Worm (Caenorhabditis elegans) whole organism, young adult: ENCODE data around the gene F17C11.4.

Experiments used
- B0261.1 ChIP-seq: sonication (generic microtip); optimal IDR thresholded peaks from 2 replicates; lab custom pipeline; 2016; ENCODE audit warnings: mild to moderate bottlenecking, missing genetic modification characterization, moderate library complexity, missing compliant biosample characterization
- C17E4.6 ChIP-seq: fragments of 200-800 bp; sonication (Bioruptor generic); IDR thresholded peaks from 2 replicates; pipeline ENCODE4 v1.3.6; 2022; ENCODE audit warnings: missing genetic modification reagents, missing genetic modification characterization, missing compliant biosample characterization
- F33H1.4 ChIP-seq: fragments of 200-800 bp; sonication (Bioruptor generic); IDR thresholded peaks from 2 replicates; pipeline ENCODE4 v1.3.6; 2022; ENCODE audit warnings: missing genetic modification reagents, missing genetic modification characterization, missing compliant biosample characterization
- F49E8.2 ChIP-seq: sonication (generic microtip); optimal IDR thresholded peaks from 3 replicates; lab custom pipeline; 2017; ENCODE audit warnings: missing genetic modification characterization, mild to moderate bottlenecking, missing compliant biosample characterization, antibody characterized with exemption, moderate library complexity; ENCODE audit not compliant: insufficient read depth
- F52B5.7 ChIP-seq: sonication (generic microtip); optimal IDR thresholded peaks from 2 replicates; lab custom pipeline; 2016; ENCODE audit warnings: mild to moderate bottlenecking, missing genetic modification characterization, missing compliant biosample characterization
- Y53F4B.3 ChIP-seq: fragments of 200-800 bp; sonication (Bioruptor generic); IDR thresholded peaks from 2 replicates; pipeline ENCODE4 v1.3.6; 2022; ENCODE audit warnings: missing genetic modification reagents, missing genetic modification characterization, missing compliant biosample characterization
- Y53G8AR.9 ChIP-seq: fragments of 200-800 bp; sonication (Bioruptor generic); conservative IDR thresholded peaks from 2 replicates; pipeline ENCODE4 v1.3.6; 2022; ENCODE audit warnings: missing genetic modification reagents, missing genetic modification characterization, missing compliant biosample characterization
- Y67H2A.10 ChIP-seq: fragments of 200-800 bp; sonication (Bioruptor generic); conservative IDR thresholded peaks from 2 replicates; pipeline ENCODE4 v1.3.6; 2022; ENCODE audit warnings: missing genetic modification reagents, missing genetic modification characterization, missing compliant biosample characterization
- Y79H2A.3 ChIP-seq: fragments of 200-800 bp; sonication (Bioruptor generic); conservative IDR thresholded peaks from 2 replicates; pipeline ENCODE4 v1.3.6; 2022; ENCODE audit warnings: missing genetic modification reagents, missing genetic modification characterization, missing compliant biosample characterization
- cebp-2 ChIP-seq: fragments of 200-800 bp; sonication (Bioruptor generic); IDR thresholded peaks from 2 replicates; pipeline ENCODE4 v1.3.6; 2022; ENCODE audit warnings: missing genetic modification characterization, missing compliant biosample characterization
- ceh-100 ChIP-seq: fragments of 200-800 bp; sonication (Bioruptor generic); IDR thresholded peaks from 2 replicates; pipeline ENCODE4 v1.3.6; 2022; ENCODE audit warnings: missing genetic modification reagents, missing genetic modification characterization, missing compliant biosample characterization
- ceh-27 ChIP-seq: fragments of 200-800 bp; sonication (Bioruptor generic); optimal IDR thresholded peaks from 2 replicates; lab custom pipeline; 2018; ENCODE audit warnings: mild to moderate bottlenecking, missing genetic modification characterization, moderate library complexity, missing compliant biosample characterization
- egl-18 ChIP-seq: fragments of 200-800 bp; sonication (Bioruptor generic); IDR thresholded peaks from 2 replicates; pipeline ENCODE4 v1.3.6; 2022; ENCODE audit warnings: missing genetic modification reagents, missing genetic modification characterization, missing compliant biosample characterization
- egl-44 ChIP-seq: fragments of 200-800 bp; sonication (Bioruptor generic); IDR thresholded peaks from 2 replicates; pipeline ENCODE4 v1.3.6; 2022; ENCODE audit warnings: missing genetic modification reagents, missing genetic modification characterization, missing compliant biosample characterization
- fkh-3 ChIP-seq: sonication (generic microtip); optimal IDR thresholded peaks from 2 replicates; lab custom pipeline; 2016; ENCODE audit warnings: mild to moderate bottlenecking, missing genetic modification characterization, missing compliant biosample characterization
- him-1 ChIP-seq: sonication (generic microtip); optimal IDR thresholded peaks from 2 replicates; lab custom pipeline; 2016; ENCODE audit warnings: missing genotype, missing genetic modification reagents, missing genetic modification characterization, missing compliant biosample characterization
- lag-1 ChIP-seq: fragments of 200-800 bp; sonication (Bioruptor generic); IDR thresholded peaks from 2 replicates; pipeline ENCODE4 v1.3.6; 2022; ENCODE audit warnings: missing genetic modification reagents, missing genetic modification characterization, missing compliant biosample characterization
- let-607 ChIP-seq, 2 experiments: fragments of 200-800 bp in 1 of 2; sonication (Bioruptor generic) in 1 of 2; sonication (generic microtip) in 1 of 2; optimal IDR thresholded peaks; 2 replicates each; lab custom pipeline; 2016 to 2018; ENCODE audit warnings: mild to moderate bottlenecking in 2 of 2, missing compliant biosample characterization in 2 of 2, missing genetic modification characterization in 2 of 2, moderate library complexity in 2 of 2, missing genotype in 1 of 2
- madf-10 ChIP-seq: sonication (generic microtip); optimal IDR thresholded peaks from 2 replicates; lab custom pipeline; 2016; ENCODE audit warnings: mild to moderate bottlenecking, missing genetic modification characterization, missing compliant biosample characterization
- mxl-1 ChIP-seq: sonication (generic microtip); optimal IDR thresholded peaks from 2 replicates; lab custom pipeline; 2016; ENCODE audit warnings: missing genetic modification characterization, missing compliant biosample characterization
- nhr-120 ChIP-seq: fragments of 200-800 bp; sonication (Bioruptor generic); IDR thresholded peaks from 2 replicates; pipeline ENCODE4 v1.3.6; 2022; ENCODE audit warnings: missing genetic modification characterization, missing compliant biosample characterization
- rpc-1 ChIP-seq, 2 experiments: fragments of 150-350 bp in 1 of 2; sonication (generic microtip) in 1 of 2; optimal IDR thresholded peaks; 2 replicates each; lab custom pipeline; 2014 to 2018; ENCODE audit warnings: missing biosample characterization in 1 of 2, missing genetic modification characterization in 1 of 2, missing genetic modification reagents in 1 of 2, missing genotype in 1 of 2
- snpc-1.3 ChIP-seq: sonication (generic microtip); optimal IDR thresholded peaks from 2 replicates; lab custom pipeline; 2017; ENCODE audit warnings: missing genetic modification characterization, mild to moderate bottlenecking, missing compliant biosample characterization, antibody characterized with exemption, moderate library complexity, missing genotype, missing genetic modification reagents; ENCODE audit not compliant: insufficient read depth
- snpc-3.4 ChIP-seq: sonication (generic microtip); optimal IDR thresholded peaks from 2 replicates; lab custom pipeline; 2017; ENCODE audit warnings: missing genetic modification characterization, mild to moderate bottlenecking, missing compliant biosample characterization, antibody characterized with exemption, moderate library complexity, missing genotype, missing genetic modification reagents
- somi-1 ChIP-seq: fragments of 200-800 bp; sonication (Bioruptor generic); optimal IDR thresholded peaks from 2 replicates; lab custom pipeline; 2018; ENCODE audit warnings: mild to moderate bottlenecking, missing genetic modification characterization, missing compliant biosample characterization
- sptf-2 ChIP-seq: fragments of 200-800 bp; sonication (Bioruptor generic); optimal IDR thresholded peaks from 2 replicates; lab custom pipeline; 2018; ENCODE audit warnings: mild to moderate bottlenecking, missing genetic modification characterization, missing compliant biosample characterization
- tlf-1 ChIP-seq: fragments of 200-800 bp; sonication (Bioruptor generic); optimal IDR thresholded peaks from 2 replicates; lab custom pipeline; 2018; ENCODE audit warnings: mild to moderate bottlenecking, missing genetic modification characterization, missing compliant biosample characterization
- unc-130 ChIP-seq: sonication (generic microtip); optimal IDR thresholded peaks from 2 replicates; lab custom pipeline; 2016; ENCODE audit warnings: missing genetic modification reagents, missing genetic modification characterization, missing compliant biosample characterization
- zfh-2 ChIP-seq: fragments of 200-800 bp; sonication (Bioruptor generic); conservative IDR thresholded peaks from 2 replicates; pipeline ENCODE4 v1.3.6; 2022; ENCODE audit warnings: missing genetic modification reagents, missing genetic modification characterization, missing compliant biosample characterization
- zim-3 ChIP-seq: sonication (generic microtip); optimal IDR thresholded peaks from 2 replicates; lab custom pipeline; 2017; ENCODE audit warnings: mild to moderate bottlenecking, missing genetic modification characterization, moderate library complexity, missing compliant biosample characterization
- ztf-18 ChIP-seq: sonication (generic microtip); optimal IDR thresholded peaks from 2 replicates; lab custom pipeline; 2016; ENCODE audit warnings: missing genotype, mild to moderate bottlenecking, missing genetic modification characterization, missing compliant biosample characterization

F17C11.4 gene

ce11 chrV:10903748-10904147 lies 47.9 kb upstream of the F17C11.4 start, which contains the start of gene F32D8.15 (continued):
- TF ChIP-seq fkh-3 (tag; lab: Kevin White, UChicago), result no peak
- TF ChIP-seq rpc-1 (optimal IDR thresholded peaks at IDR 0.05; lab: Kevin White, UChicago), result no peak
- no peak for TF ChIP-seq rpc-1 (tag; optimal IDR thresholded peaks at IDR 0.05; lab: Kevin White, UChicago)
- no peak for TF ChIP-seq ztf-18 (tag; lab: Kevin White, UChicago)

DNA sequence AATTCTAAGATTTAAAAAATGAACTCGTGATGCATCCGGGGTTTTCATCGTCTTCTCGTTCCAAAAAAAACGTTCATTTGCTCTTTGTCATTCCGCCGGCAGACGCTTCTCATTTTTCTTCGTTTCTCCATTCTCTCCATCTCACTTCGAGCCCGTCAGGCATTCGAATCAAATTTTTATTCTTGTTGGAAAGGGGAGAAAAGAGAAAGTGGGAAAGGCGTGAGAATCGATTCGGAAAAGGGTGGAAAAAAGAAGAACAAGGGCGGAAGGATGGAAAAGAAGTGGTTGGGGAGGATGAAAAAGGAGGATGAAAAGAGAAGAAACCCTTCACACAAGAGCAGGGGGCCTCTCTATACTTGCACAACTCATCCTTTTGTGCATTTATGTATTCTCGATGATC lies 46.9 kb upstream of the F17C11.4 start:
- TF ChIP-seq zfh-2 (no peak), snpc-3.4 (tag; lab: Kevin White, UChicago) (no peak), lag-1 (GFP tag; lab: Robert Waterston, UW) (no peak), let-607 (tag; optimal IDR thresholded peaks at IDR 0.05; lab: Kevin White, UChicago) (no peak), Y79H2A.3 (GFP tag; lab: Robert Waterston, UW) (no peak), ceh-100 (no peak), tlf-1 (GFP tag; lab: Kevin White, UChicago) (no peak), ceh-27 (GFP tag; lab: Kevin White, UChicago) (no peak), B0261.1 (tag; lab: Kevin White, UChicago) (no peak)

- TF ChIP-seq cebp-2 (GFP tag; lab: Robert Waterston, UW) (no peak), C17E4.6 (GFP tag; lab: Robert Waterston, UW) (no peak), Y67H2A.10 (GFP tag; lab: Robert Waterston, UW) (no peak), zim-3 (no peak), egl-18 (GFP tag; lab: Robert Waterston, UW) (no peak), egl-44 (GFP tag; lab: Robert Waterston, UW) (no peak), rpc-1 (optimal IDR thresholded peaks at IDR 0.05; lab: Kevin White, UChicago) (no peak), rpc-1 (tag; optimal IDR thresholded peaks at IDR 0.05; lab: Kevin White, UChicago) (no peak), somi-1 (no peak), nhr-120 (no peak), Y53F4B.3 (no peak), F49E8.2 (tag; lab: Kevin White, UChicago) (no peak), snpc-1.3 (tag; lab: Kevin White, UChicago) (no peak), mxl-1 (tag; lab: Kevin White, UChicago) (no peak), madf-10 (no peak), F33H1.4 (no peak), him-1 (tag; lab: Kevin White, UChicago) (no peak), sptf-2 (no peak)
Measured at ce11 chrV:10909071-10909470, 42.6 kb upstream of the F17C11.4 start, which contains the start of gene zzz-1. Gene zzz-1, minus strand, starts transcription at chrV:10909171.

DNA sequence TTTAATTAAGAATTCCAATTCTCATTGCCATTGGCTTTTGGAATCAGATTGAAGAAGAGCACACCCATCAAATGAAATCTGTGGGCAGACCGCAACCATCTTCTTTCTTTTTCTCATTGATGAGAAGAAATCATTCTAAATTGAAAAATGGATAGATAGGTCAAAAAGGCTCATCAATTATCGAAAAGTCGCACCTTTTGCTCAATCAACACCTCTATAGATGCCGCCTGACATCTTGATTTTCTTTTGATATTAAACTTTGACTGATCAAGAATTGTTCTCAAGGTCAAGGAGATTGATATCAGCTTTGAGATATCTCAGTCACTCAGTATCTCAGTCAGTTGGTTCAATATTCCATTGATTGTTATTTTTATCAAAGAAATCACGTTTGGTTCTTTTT lies 41.7 kb upstream of the F17C11.4 start:
- no peak for TF ChIP-seq C17E4.6 (GFP tag; lab: Robert Waterston, UW)
- TF ChIP-seq, all 124 proteins: peak for 0

DNA sequence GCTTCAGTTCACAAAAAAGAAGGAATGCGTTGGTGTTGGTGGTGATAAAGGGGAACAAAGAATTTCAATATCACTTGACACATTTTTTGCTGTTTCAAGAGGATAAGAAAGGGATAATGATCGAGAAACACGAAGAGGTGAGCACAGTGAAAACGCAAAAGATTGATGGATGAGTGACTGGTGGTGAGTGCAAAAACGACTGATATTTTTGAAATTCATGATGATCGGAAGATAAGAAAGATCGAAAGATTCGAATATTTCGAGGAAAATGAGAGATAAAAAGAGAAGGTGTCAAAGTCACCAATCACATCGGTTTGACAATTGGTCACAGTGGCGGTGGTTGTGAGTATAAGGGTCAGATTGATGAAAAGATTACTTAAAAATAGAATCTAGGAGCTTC lies 35.7 kb upstream of the F17C11.4 start:
- TF ChIP-seq Y53G8AR.9 (GFP tag; lab: Robert Waterston, UW) (no peak), F52B5.7 (tag; lab: Kevin White, UChicago) (no peak), madf-10 (no peak), unc-130 (GFP tag; lab: Kevin White, UChicago) (no peak)
